Worm (Caenorhabditis elegans): ENCODE results near the gene cutl-22.

cutl-22 gene

ce11 chrV:1141433-1141832 lies at the start of gene cutl-22:
cutl-22 (plus strand) TSS chrV:1141733.
- TF ChIP-seq pag-3 (tag; optimal IDR thresholded peaks at IDR 0.05; ENCODE audit: borderline replicate concordance) (no peak), sdc-2 (tag; optimal IDR thresholded peaks at IDR 0.05) (no peak), pat-9 (tag; optimal IDR thresholded peaks at IDR 0.05) (no peak)

ce11 chrV:1092359-1092758 lies 49.2 kb upstream of the cutl-22 start, which contains the start of gene Y50D4B.4:
Y50D4B.4 (plus strand) TSS chrV:1092659.
- TF ChIP-seq tbx-2 (tag; optimal IDR thresholded peaks at IDR 0.05) (no peak), pag-3 (tag; optimal IDR thresholded peaks at IDR 0.05; ENCODE audit: borderline replicate concordance) (no peak), hlh-8 (tag; optimal IDR thresholded peaks at IDR 0.05) (no peak), gmeb-2 (tag; optimal IDR thresholded peaks at IDR 0.05) (no peak), sdc-2 (tag; optimal IDR thresholded peaks at IDR 0.05) (no peak), elt-4 (tag; optimal IDR thresholded peaks at IDR 0.05) (no peak), ref-2 (tag; optimal IDR thresholded peaks at IDR 0.05) (no peak), ahr-1 (tag; optimal IDR thresholded peaks at IDR 0.05) (no peak), pha-2 (tag; optimal IDR thresholded peaks at IDR 0.05) (no peak), Y22D7AL.16 (tag; optimal IDR thresholded peaks at IDR 0.05) (no peak), pax-1 (tag; optimal IDR thresholded peaks at IDR 0.05) (no peak), eyg-1 (tag; optimal IDR thresholded peaks at IDR 0.05) (no peak), che-1 (tag; optimal IDR thresholded peaks at IDR 0.05) (no peak), C08G9.2 (tag; optimal IDR thresholded peaks at IDR 0.05) (no peak), unc-42 (tag; optimal IDR thresholded peaks at IDR 0.05) (no peak), nhr-11 (tag; optimal IDR thresholded peaks at IDR 0.05) (no peak), C38D4.7 (GFP tag; optimal IDR thresholded peaks at IDR 0.05) (no peak)

ce11 chrV:1100280-1100679 lies 41.3 kb upstream of the cutl-22 start, which contains the start of gene Y50D4B.2:
Y50D4B.2 (plus strand) TSS chrV:1100580.
- TF ChIP-seq ttx-3 (tag; optimal IDR thresholded peaks at IDR 0.05) (no peak), lin-11 (tag; optimal IDR thresholded peaks at IDR 0.05) (no peak), ceh-31 (tag; optimal IDR thresholded peaks at IDR 0.05) (no peak), ref-2 (tag; optimal IDR thresholded peaks at IDR 0.05) (no peak), Y22D7AL.16 (tag; optimal IDR thresholded peaks at IDR 0.05) (no peak), K09A11.1 (tag; optimal IDR thresholded peaks at IDR 0.05; ENCODE audit: insufficient read depth) (no peak), nhr-232 (tag; optimal IDR thresholded peaks at IDR 0.05) (no peak), tbx-7 (tag; optimal IDR thresholded peaks at IDR 0.05) (no peak), odd-2 (tag; optimal IDR thresholded peaks at IDR 0.05) (no peak), elt-4 (tag; optimal IDR thresholded peaks at IDR 0.05) (no peak), ceh-30 (tag; optimal IDR thresholded peaks at IDR 0.05) (no peak), npax-4 (tag; optimal IDR thresholded peaks at IDR 0.05) (no peak), sdc-2 (tag; optimal IDR thresholded peaks at IDR 0.05) (no peak), fkh-10 (GFP tag; optimal IDR thresholded peaks at IDR 0.05) (no peak), ets-4 (tag; optimal IDR thresholded peaks at IDR 0.05) (no peak), unc-86 (tag; optimal IDR thresholded peaks at IDR 0.05) (no peak), tbx-2 (tag; optimal IDR thresholded peaks at IDR 0.05) (no peak)

ce11 chrV:1102569-1102968 lies 39.0 kb upstream of the cutl-22 start:
- TF ChIP-seq tbx-7 (tag; optimal IDR thresholded peaks at IDR 0.05), result no peak
- TF ChIP-seq unc-42 (tag; optimal IDR thresholded peaks at IDR 0.05), result no peak
- TF ChIP-seq ceh-9 (tag; optimal IDR thresholded peaks at IDR 0.05), result no peak
- no peak for TF ChIP-seq fax-1 (tag; optimal IDR thresholded peaks at IDR 0.05)
- no peak for TF ChIP-seq madf-2 (tag; optimal IDR thresholded peaks at IDR 0.05)
- no peak for TF ChIP-seq nhr-232 (tag; optimal IDR thresholded peaks at IDR 0.05)
- TF ChIP-seq hlh-13 (GFP tag; optimal IDR thresholded peaks at IDR 0.05), result no peak
- no peak for TF ChIP-seq ceh-14 (tag; optimal IDR thresholded peaks at IDR 0.05)
- TF ChIP-seq unc-3 (GFP tag; conservative IDR thresholded peaks at IDR 0.05), result no peak
- no peak for TF ChIP-seq unc-3 (tag; optimal IDR thresholded peaks at IDR 0.05)
- no peak for TF ChIP-seq K02D7.2 (tag; optimal IDR thresholded peaks at IDR 0.05)
- TF ChIP-seq hlh-6 (tag; optimal IDR thresholded peaks at IDR 0.05), result no peak
- no peak for TF ChIP-seq fkh-10 (GFP tag; optimal IDR thresholded peaks at IDR 0.05)
- TF ChIP-seq unc-55 (GFP tag; optimal IDR thresholded peaks at IDR 0.05), result no peak
